Worm (Caenorhabditis elegans) whole organism, L4/young adult: ENCODE data around the gene K09E9.3.

Experiments used
- W03F9.2 ChIP-seq: fragments of 150-350 bp; optimal IDR thresholded peaks from 2 replicates; lab custom pipeline; 2014; ENCODE audit warnings: missing biosample characterization, missing genetic modification characterization
- him-1 ChIP-seq: sonication (generic microtip); optimal IDR thresholded peaks from 2 replicates; lab custom pipeline; 2016; ENCODE audit warnings: missing genotype, missing genetic modification reagents, missing genetic modification characterization, missing compliant biosample characterization

DNA sequence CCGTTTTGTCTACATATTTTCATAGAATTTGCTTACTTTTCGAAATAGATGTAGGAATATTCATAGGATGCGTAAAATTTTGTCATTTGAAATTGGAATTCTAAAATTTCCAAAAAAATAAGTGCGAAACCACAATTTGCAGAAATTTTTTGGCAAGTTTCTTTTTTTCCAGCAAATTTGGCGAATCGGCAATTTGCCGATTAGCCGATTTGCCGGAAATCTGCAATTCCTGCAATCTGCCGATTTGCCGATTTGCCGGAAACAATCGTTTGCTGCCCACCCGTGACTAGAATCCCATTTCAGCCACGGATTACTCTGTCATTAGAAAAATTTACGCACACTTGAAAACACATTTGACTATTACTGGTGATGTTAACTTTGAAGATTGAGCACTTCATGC, 9.4 kb downstream of the K09E9.3 start:
- TF ChIP-seq him-1 (tag; lab: Kevin White, UChicago) (no peak), W03F9.2 (tag; lab: Kevin White, UChicago) (no peak)
